Fruit fly (Drosophila melanogaster): ENCODE results near the gene CG12693.

CG12693 gene

DNA sequence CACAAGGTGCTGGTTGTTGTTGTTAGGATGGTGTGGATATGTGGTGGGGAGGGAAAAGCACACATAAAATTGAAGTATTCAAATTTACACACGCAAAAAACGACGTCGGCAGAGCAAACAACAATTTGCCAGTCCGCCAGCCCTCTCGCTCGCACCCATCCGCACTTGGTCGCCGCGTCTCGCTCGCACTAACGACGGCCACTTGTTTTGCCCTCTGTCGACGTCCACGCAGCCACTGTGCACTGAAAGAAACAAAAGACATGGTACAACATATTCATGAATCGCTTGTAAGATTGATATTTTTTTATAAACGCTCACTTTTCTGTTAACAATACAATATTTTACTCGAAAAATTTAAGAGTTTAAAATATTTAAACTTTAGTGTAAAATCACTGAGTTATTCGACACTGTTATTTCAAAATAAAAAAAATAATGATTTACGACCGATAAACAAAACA, 5.3 kb downstream of the CG12693 start (continued):
- TF ChIP-seq sens-2 (GFP tag; IDR thresholded peaks at IDR 0.05) (no peak), CG32767 (GFP tag; IDR thresholded peaks at IDR 0.05) (no peak), croc (GFP tag; conservative IDR thresholded peaks at IDR 0.05) (no peak), Ptx1 (GFP tag; IDR thresholded peaks at IDR 0.05) (peak; percentile 65), az2 (GFP tag; optimal IDR thresholded peaks at IDR 0.05) (peak; percentile 53), Fer2 (tag; optimal IDR thresholded peaks at IDR 0.05) (no peak), sna (GFP tag; IDR thresholded peaks at IDR 0.05; ENCODE audit: partially characterized antibody) (no peak), CG13624 (GFP tag; optimal IDR thresholded peaks at IDR 0.05) (peak; percentile 38), sim (GFP tag; IDR thresholded peaks at IDR 0.05) (no peak), ssp (GFP tag; IDR thresholded peaks at IDR 0.05) (no peak), cato (GFP tag; optimal IDR thresholded peaks at IDR 0.05; ENCODE audit: borderline replicate concordance) (no peak), Meics (GFP tag; optimal IDR thresholded peaks at IDR 0.05) (peak; percentile 83), Myb (GFP tag; optimal IDR thresholded peaks at IDR 0.05) (peak; percentile 19), Mrtf (GFP tag; IDR thresholded peaks at IDR 0.05) (peak; percentile 21; the same call in 1 of the 3 replicates), Trl (optimal IDR thresholded peaks at IDR 0.05) (no peak), Trl (GFP tag; optimal IDR thresholded peaks at IDR 0.05) (peak; percentile 8), Dek (tag; optimal IDR thresholded peaks at IDR 0.05) (peak; percentile 53), CG3726 (GFP tag; IDR thresholded peaks at IDR 0.05) (no peak), CG15011 (GFP tag; optimal IDR thresholded peaks at IDR 0.05) (peak; percentile 12), CG8388 (GFP tag; optimal IDR thresholded peaks at IDR 0.05) (peak; percentile 65), HLH54F (GFP tag; optimal IDR thresholded peaks at IDR 0.05) (peak; percentile 63), CG12219 (GFP tag; optimal IDR thresholded peaks at IDR 0.05) (no peak), maf-S (GFP tag; optimal IDR thresholded peaks at IDR 0.05) (peak; percentile 21), CG8765 (GFP tag; IDR thresholded peaks at IDR 0.05) (no peak), disco-r (GFP tag; optimal IDR thresholded peaks at IDR 0.05) (no peak), sisA (GFP tag; IDR thresholded peaks at IDR 0.05) (peak; percentile 54), Med (GFP tag) (peak; percentile 90), gem (tag; optimal IDR thresholded peaks at IDR 0.05) (peak; percentile 83), Mes4 (GFP tag; optimal IDR thresholded peaks at IDR 0.05) (peak; percentile 15), CG34376 (GFP tag; optimal IDR thresholded peaks at IDR 0.05) (no peak), chn (GFP tag; optimal IDR thresholded peaks at IDR 0.05) (no peak), trem (tag; optimal IDR thresholded peaks at IDR 0.05) (peak; percentile 3), CG34422 (GFP tag; IDR thresholded peaks at IDR 0.05) (peak; percentile 63; the same call in 1 of the 3 replicates), CG8359 (GFP tag; optimal IDR thresholded peaks at IDR 0.05; ENCODE audit: borderline replicate concordance) (no peak), CG13287 (GFP tag; IDR thresholded peaks at IDR 0.05; ENCODE audit: partially characterized antibody) (no peak), aop (GFP tag; IDR thresholded peaks at IDR 0.05) (no peak), unpg (GFP tag; optimal IDR thresholded peaks at IDR 0.05) (peak; percentile 69), Xrp1 (GFP tag; IDR thresholded peaks at IDR 0.05) (peak; percentile 69), CG33213 (GFP tag; optimal IDR thresholded peaks at IDR 0.05) (no peak), Dad (GFP tag; optimal IDR thresholded peaks at IDR 0.05) (peak; percentile 12), Vsx1 (GFP tag; optimal IDR thresholded peaks at IDR 0.05) (no peak), tin (GFP tag; optimal IDR thresholded peaks at IDR 0.05) (peak; percentile 52), al (GFP tag; IDR thresholded peaks at IDR 0.05) (peak; percentile 35; the same call in 1 of the 2 replicates), CG16813 (GFP tag; IDR thresholded peaks at IDR 0.05; ENCODE audit: partially characterized antibody) (no peak), Deaf1 (tag; optimal IDR thresholded peaks at IDR 0.05) (peak; percentile 34), lbe (GFP tag; optimal IDR thresholded peaks at IDR 0.05) (no peak), CG17912 (GFP tag; optimal IDR thresholded peaks at IDR 0.05) (no peak), toy (GFP tag; IDR thresholded peaks at IDR 0.05) (no peak), ttk (GFP tag; IDR thresholded peaks at IDR 0.05) (peak; percentile 31; the same call in 1 of the 2 replicates), CG33557 (GFP tag; optimal IDR thresholded peaks at IDR 0.05) (no peak), TFAM (GFP tag; optimal IDR thresholded peaks at IDR 0.05) (no peak), nerfin-2 (GFP tag; IDR thresholded peaks at IDR 0.05; ENCODE audit: partially characterized antibody) (no peak)
